Worm (Caenorhabditis elegans) whole organism, midembryonic: ENCODE results near the gene ZC239.14.
"Not testable (repeated sequence)": the region's sequence is repeated elsewhere in the genome, so short reads cannot be mapped to it uniquely, and the experiment has no call there.

Source experiments
- T22C8.4 ChIP-seq: fragments of 200-800 bp; sonication (Bioruptor generic); IDR thresholded peaks from 2 replicates; pipeline ENCODE4 v1.3.6; 2022; ENCODE audit warnings: missing genetic modification characterization, missing compliant biosample characterization
- cog-1 ChIP-seq: sonication (generic microtip); optimal IDR thresholded peaks from 2 replicates; lab custom pipeline; 2016; ENCODE audit warnings: missing genetic modification characterization, missing compliant biosample characterization
- flt-1 ChIP-seq: fragments of 200-800 bp; sonication (Bioruptor generic); IDR thresholded peaks from 2 replicates; pipeline ENCODE4 v1.3.6; 2022; ENCODE audit warnings: missing genetic modification characterization, missing compliant biosample characterization
- klf-2 ChIP-seq: fragments of 200-800 bp; sonication (Bioruptor generic); conservative IDR thresholded peaks from 2 replicates; pipeline ENCODE4 v1.3.6; 2022; ENCODE audit warnings: missing genetic modification reagents, missing genetic modification characterization, missing compliant biosample characterization
- med-1 ChIP-seq: sonication (generic microtip); optimal IDR thresholded peaks from 2 replicates; lab custom pipeline; 2017; ENCODE audit warnings: missing genetic modification characterization, mild to moderate bottlenecking, missing compliant biosample characterization, antibody characterized with exemption, missing genetic modification reagents; ENCODE audit not compliant: insufficient read depth
- ref-1 ChIP-seq: fragments of 200-800 bp; sonication (Bioruptor generic); conservative IDR thresholded peaks from 2 replicates; pipeline ENCODE4 v1.3.6; 2022; ENCODE audit warnings: missing genetic modification reagents, missing genetic modification characterization, missing compliant biosample characterization
- tab-1 ChIP-seq: fragments of 200-800 bp; sonication (Bioruptor generic); IDR thresholded peaks from 2 replicates; pipeline ENCODE4 v1.3.6; 2022; ENCODE audit warnings: missing genetic modification characterization, missing compliant biosample characterization
- ztf-23 ChIP-seq: fragments of 200-800 bp; sonication (Bioruptor generic); IDR thresholded peaks from 2 replicates; pipeline ENCODE4 v1.3.6; 2022; ENCODE audit warnings: missing genetic modification reagents, missing genetic modification characterization, missing compliant biosample characterization
- ztf-29 ChIP-seq: fragments of 200-800 bp; sonication (Bioruptor generic); IDR thresholded peaks from 2 replicates; pipeline ENCODE4 v1.3.6; 2022; ENCODE audit warnings: missing genetic modification reagents, missing genetic modification characterization, missing compliant biosample characterization

The ZC239.14 gene

DNA sequence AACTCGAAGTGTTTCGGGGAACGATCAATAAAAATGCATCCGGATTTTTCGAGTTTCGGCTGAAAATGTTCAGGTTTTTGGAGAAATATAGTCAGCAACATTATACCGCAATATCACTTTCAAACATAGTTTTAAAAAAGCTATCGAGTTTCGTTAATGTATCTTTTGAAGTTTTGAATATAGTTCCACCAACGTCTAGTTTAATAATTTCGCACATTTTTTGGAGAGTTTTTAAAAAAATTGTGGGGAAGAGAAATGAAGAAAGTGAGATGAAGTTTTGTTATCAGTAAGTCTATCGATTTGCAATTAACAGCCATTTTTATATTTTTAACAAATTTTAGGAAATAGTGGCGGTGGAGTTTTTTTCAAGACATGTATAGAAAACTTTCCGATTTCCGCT is 3.9 kb upstream of the ZC239.14 start, which contains the start of gene ZC239.17:
ZC239.17 (minus strand) TSS at position 101 of the 400 bp plus-strand sequence.
- no peak for TF ChIP-seq flt-1 (GFP tag; lab: Robert Waterston, UW)
- TF ChIP-seq klf-2 (GFP tag; lab: Robert Waterston, UW) = no peak
- TF ChIP-seq ztf-23 (GFP tag; lab: Robert Waterston, UW) = no peak
- no peak for TF ChIP-seq ztf-29
- no peak for TF ChIP-seq ref-1 (GFP tag; lab: Robert Waterston, UW)
- TF ChIP-seq tab-1 (GFP tag; lab: Robert Waterston, UW) = no peak

DNA sequence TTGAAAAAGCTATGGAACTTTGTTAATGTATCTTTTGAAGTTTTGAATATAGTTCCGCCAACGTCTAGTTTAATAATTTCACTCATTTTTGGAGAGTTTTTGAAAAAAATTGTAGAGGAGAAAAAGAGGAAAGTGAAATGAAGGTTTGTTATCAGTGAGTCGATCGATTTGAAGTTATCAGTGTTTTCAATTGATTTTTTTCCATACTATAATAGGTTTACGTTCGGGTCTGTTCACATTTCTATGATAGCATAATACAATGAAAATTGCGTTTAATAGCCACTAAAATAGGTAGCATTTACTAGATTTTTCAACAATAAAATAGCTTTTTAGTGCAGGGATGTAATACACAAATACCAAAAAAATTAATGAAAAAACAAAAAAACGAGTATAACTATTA is 3.4 kb upstream of the ZC239.14 start, which contains the start of gene ZC239.16:
ZC239.16 (minus strand) TSS at position 120 of the 400 bp plus-strand sequence.
- TF ChIP-seq ztf-23 (GFP tag; lab: Robert Waterston, UW) (no peak), tab-1 (GFP tag; lab: Robert Waterston, UW) (no peak), med-1 (GFP tag; lab: Kevin White, UChicago) (no peak), cog-1 (tag; lab: Kevin White, UChicago) (no peak), klf-2 (GFP tag; lab: Robert Waterston, UW) (no peak), T22C8.4 (GFP tag; lab: Robert Waterston, UW) (no peak), ztf-29 (no peak), flt-1 (GFP tag; lab: Robert Waterston, UW) (no peak), ref-1 (GFP tag; lab: Robert Waterston, UW) (no peak)

DNA sequence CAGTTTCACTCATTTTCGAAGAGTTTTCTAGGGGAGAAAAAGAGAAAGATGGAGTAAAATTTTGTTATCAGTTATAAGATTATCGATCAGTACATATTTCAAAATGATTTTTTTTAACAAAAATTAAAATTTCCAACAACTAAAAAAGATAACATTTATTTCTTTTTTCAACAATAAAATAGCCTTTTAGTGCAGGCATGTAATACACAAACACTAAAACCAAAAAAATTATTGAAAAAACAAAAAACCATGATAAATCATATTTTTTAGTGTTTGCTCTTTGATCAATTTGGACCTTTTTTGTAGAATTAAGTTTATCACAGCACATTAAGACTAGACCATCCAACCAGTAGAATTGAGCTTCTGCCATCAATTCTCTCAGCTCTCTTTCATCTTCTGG is 2.8 kb upstream of the ZC239.14 start, which contains the start of gene ZC239.15:
ZC239.15 (minus strand) TSS at position 101 of the 400 bp plus-strand sequence.
- TF ChIP-seq ztf-23 (GFP tag; lab: Robert Waterston, UW) = no peak
- TF ChIP-seq T22C8.4 (GFP tag; lab: Robert Waterston, UW) = no peak
- TF ChIP-seq med-1 (GFP tag; lab: Kevin White, UChicago) = no peak
- TF ChIP-seq ref-1 (GFP tag; lab: Robert Waterston, UW) = no peak
- TF ChIP-seq flt-1 (GFP tag; lab: Robert Waterston, UW) = no peak
- no peak for TF ChIP-seq tab-1 (GFP tag; lab: Robert Waterston, UW)
- TF ChIP-seq ztf-29 = no peak
- TF ChIP-seq klf-2 (GFP tag; lab: Robert Waterston, UW) = no peak
- no peak for TF ChIP-seq cog-1 (tag; lab: Kevin White, UChicago)

DNA sequence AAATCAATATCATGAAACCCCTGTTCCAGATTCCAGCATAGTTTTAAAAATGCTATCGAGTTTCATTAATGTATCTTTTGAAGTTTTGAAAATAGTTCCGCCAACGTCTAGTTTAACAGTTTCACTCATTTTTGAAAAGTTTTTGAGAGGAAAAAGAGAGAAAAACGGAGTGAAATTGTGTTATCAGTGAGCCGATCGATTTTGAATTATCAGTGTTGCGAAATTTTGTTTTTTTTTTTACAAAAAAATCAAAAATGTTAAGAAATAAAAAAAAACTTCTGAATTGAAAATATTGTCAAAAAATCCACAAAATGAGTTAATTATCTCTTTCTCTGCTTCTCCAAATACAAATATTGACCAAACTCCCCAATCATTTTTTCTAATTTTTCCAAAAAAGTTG is 852 bp upstream of the ZC239.14 start, which contains the start of gene ZC239.13:
ZC239.13 (minus strand) TSS at position 154 of the 400 bp plus-strand sequence.
- no peak for TF ChIP-seq ztf-29
- no peak for TF ChIP-seq cog-1 (tag; lab: Kevin White, UChicago)
- TF ChIP-seq flt-1 (GFP tag; lab: Robert Waterston, UW) = no peak
- TF ChIP-seq T22C8.4 (GFP tag; lab: Robert Waterston, UW) = no peak
- TF ChIP-seq ztf-23 (GFP tag; lab: Robert Waterston, UW) = no peak
- TF ChIP-seq ref-1 (GFP tag; lab: Robert Waterston, UW) = no peak
- TF ChIP-seq med-1 (GFP tag; lab: Kevin White, UChicago) = no peak
- TF ChIP-seq klf-2 (GFP tag; lab: Robert Waterston, UW) = no peak
- no peak for TF ChIP-seq tab-1 (GFP tag; lab: Robert Waterston, UW)

DNA sequence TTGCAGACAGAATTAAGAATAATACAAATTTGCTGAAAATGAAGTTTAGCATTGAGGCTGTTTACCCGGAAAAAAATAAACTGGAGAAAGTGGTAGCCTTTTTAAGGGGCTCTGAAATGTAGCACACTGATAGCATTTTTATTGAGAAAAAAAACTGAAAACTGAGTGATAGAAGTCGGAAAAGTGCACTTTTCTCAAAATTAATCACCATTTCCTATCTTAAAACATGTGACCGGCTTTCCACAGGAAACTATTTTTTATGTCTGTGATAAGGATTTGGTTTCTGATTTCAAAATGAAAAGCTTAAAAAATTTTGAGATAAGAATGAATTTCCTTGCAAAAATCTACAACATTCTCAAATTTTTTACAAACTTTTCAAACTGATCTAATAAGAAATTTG is 1.1 kb downstream of the ZC239.14 start, which contains the start of gene ZC239.22:
ZC239.22 (minus strand) TSS at position 101 of the 400 bp plus-strand sequence.
- no peak for TF ChIP-seq ztf-23 (GFP tag; lab: Robert Waterston, UW)
- no peak for TF ChIP-seq tab-1 (GFP tag; lab: Robert Waterston, UW)
- TF ChIP-seq klf-2 (GFP tag; lab: Robert Waterston, UW) = no peak
- no peak for TF ChIP-seq flt-1 (GFP tag; lab: Robert Waterston, UW)
- no peak for TF ChIP-seq T22C8.4 (GFP tag; lab: Robert Waterston, UW)
- TF ChIP-seq ref-1 (GFP tag; lab: Robert Waterston, UW) = no peak
- TF ChIP-seq med-1 (GFP tag; lab: Kevin White, UChicago) = no peak
- TF ChIP-seq ztf-29 = no peak
- no peak for TF ChIP-seq cog-1 (tag; lab: Kevin White, UChicago)

DNA sequence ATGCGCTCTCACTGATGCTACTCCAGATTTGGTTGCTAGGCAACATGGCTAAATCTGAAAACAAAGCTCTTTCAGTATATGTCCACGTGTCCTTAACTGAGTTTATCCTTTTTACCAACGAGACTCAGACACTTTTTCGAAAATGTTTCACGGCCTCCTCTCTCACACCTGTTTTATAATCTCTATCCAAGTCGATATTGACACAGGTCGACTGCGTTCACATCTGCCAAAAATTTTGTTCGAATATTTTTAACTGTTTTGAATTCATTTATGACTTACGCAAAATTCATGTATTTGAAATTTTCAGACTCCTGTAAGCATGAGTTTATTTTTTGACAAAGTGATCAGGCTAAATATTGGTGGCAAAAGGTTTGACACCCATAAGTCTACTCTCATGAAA is 6.1 kb downstream of the ZC239.14 start, which contains the start of gene ZC239.3:
ZC239.3 (plus strand) TSS at position 301 of the 400 bp plus-strand sequence.
- not testable (repeated sequence) for TF ChIP-seq med-1 (GFP tag; lab: Kevin White, UChicago); ztf-23 (GFP tag; lab: Robert Waterston, UW); klf-2 (GFP tag; lab: Robert Waterston, UW)

DNA sequence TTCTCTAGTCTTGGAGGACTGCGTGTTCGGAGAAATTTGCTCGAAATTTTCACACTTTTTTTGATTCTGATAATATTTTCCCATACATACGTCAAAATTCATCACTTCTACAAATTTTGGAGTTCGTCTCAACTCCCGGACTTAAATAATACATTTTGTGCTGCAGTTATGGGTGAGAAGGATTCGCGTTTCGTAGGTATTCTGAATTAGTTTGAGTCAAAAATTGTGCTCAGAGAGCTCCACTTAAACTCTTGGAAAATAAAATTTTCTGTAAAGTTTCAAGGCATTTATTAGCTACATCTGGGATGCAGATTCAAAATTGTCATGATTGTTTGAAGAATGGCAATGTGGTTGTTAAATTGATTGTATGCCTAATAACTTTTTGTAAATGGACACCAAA is 7.9 kb downstream of the ZC239.14 start, which contains the start of gene ZC239.4:
ZC239.4 (plus strand) TSS at position 301 of the 400 bp plus-strand sequence.
- no peak for TF ChIP-seq cog-1 (tag; lab: Kevin White, UChicago)
- no peak for TF ChIP-seq ztf-29
- TF ChIP-seq T22C8.4 (GFP tag; lab: Robert Waterston, UW) = no peak
- TF ChIP-seq ztf-23 (GFP tag; lab: Robert Waterston, UW) = no peak
- no peak for TF ChIP-seq klf-2 (GFP tag; lab: Robert Waterston, UW)
- no peak for TF ChIP-seq tab-1 (GFP tag; lab: Robert Waterston, UW)
- no peak for TF ChIP-seq med-1 (GFP tag; lab: Kevin White, UChicago)
- no peak for TF ChIP-seq flt-1 (GFP tag; lab: Robert Waterston, UW)
- no peak for TF ChIP-seq ref-1 (GFP tag; lab: Robert Waterston, UW)

DNA sequence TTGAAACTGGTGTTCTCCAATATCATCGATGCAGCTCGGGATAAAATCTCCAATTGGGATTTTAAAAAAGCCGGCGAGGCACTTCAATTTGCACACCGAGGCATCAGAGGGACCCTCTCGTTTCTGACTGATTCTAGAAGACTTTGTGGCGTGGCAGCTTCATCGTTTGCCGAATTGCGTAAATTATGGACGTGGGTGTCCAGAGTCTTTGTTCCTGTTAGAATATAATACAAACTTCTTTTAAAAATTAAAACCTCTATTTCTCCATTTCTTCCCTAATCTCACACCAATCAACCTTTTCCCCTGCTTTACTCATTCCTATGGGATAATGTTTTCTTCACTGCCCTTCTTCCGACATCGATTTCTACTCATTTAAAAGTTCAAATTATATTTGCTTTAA is 11.5 kb downstream of the ZC239.14 start, which contains the start of gene ZC239.5:
ZC239.5 (plus strand) TSS at position 301 of the 400 bp plus-strand sequence.
- no peak for TF ChIP-seq klf-2 (GFP tag; lab: Robert Waterston, UW)
- TF ChIP-seq ztf-29 = no peak
- no peak for TF ChIP-seq T22C8.4 (GFP tag; lab: Robert Waterston, UW)
- no peak for TF ChIP-seq med-1 (GFP tag; lab: Kevin White, UChicago)
- no peak for TF ChIP-seq tab-1 (GFP tag; lab: Robert Waterston, UW)

DNA sequence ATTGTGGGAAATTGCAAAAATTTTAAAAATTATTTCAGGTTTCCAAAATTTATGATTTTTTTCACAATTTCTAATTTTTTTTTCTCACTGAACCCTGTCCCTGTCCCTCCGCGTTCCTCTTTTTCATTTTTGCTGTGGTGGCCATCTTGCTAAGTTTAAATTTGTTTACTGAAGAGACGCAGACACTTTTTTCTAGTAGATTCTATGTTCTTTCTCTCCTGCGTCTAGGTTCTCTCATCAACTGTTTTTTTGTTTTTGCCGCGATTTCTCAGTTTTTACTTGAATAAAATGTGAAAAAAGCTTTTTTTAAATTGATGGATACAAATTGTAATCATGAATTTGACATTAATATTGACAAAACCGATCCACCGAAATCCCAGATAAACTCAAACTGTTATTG is 12.6 kb downstream of the ZC239.14 start, which contains the start of gene ZC239.6:
ZC239.6 (plus strand) TSS at position 381 of the 400 bp plus-strand sequence.
- TF ChIP-seq ref-1 (GFP tag; lab: Robert Waterston, UW) = no peak
- no peak for TF ChIP-seq flt-1 (GFP tag; lab: Robert Waterston, UW)
- TF ChIP-seq tab-1 (GFP tag; lab: Robert Waterston, UW) = no peak
- TF ChIP-seq ztf-23 (GFP tag; lab: Robert Waterston, UW) = no peak
